Worm (Caenorhabditis elegans) whole organism, L1 larva: ENCODE measurements around the gene T04B8.5.

Experiments used
- C04F5.9 ChIP-seq: sonication (generic microtip); optimal IDR thresholded peaks from 2 replicates; lab custom pipeline; 2016; ENCODE audit warnings: missing genetic modification characterization, missing compliant biosample characterization
- blmp-1 ChIP-seq: fragments of 150-350 bp; optimal IDR thresholded peaks from 2 replicates; lab custom pipeline; 2014; ENCODE audit warnings: missing biosample characterization, missing genetic modification characterization
- dpl-1 ChIP-seq, 3 experiments: fragments of 150-350 bp in 2 of 3; sonication (generic microtip) in 1 of 3; optimal IDR thresholded peaks; 2 replicates each; lab custom pipeline; 2014 to 2017; ENCODE audit warnings: missing biosample characterization in 3 of 3, missing genetic modification characterization in 3 of 3, missing genetic modification reagents in 3 of 3
- fkh-8 ChIP-seq: sonication (generic microtip); optimal IDR thresholded peaks from 2 replicates; lab custom pipeline; 2016; ENCODE audit warnings: mild to moderate bottlenecking, missing genetic modification characterization, missing compliant biosample characterization
- grh-1 ChIP-seq: fragments of 200-800 bp; sonication (Bioruptor generic); IDR thresholded peaks from 2 replicates; pipeline ENCODE4 v1.3.6; 2022; ENCODE audit warnings: missing genetic modification reagents, missing genetic modification characterization, missing compliant biosample characterization
- hlh-4 ChIP-seq: sonication (generic microtip); optimal IDR thresholded peaks from 2 replicates; lab custom pipeline; 2016; ENCODE audit warnings: mild to moderate bottlenecking, missing genetic modification characterization, missing compliant biosample characterization
- nhr-19 ChIP-seq: fragments of 200-800 bp; sonication (Bioruptor generic); conservative IDR thresholded peaks from 2 replicates; pipeline ENCODE4 v1.3.6; 2022; ENCODE audit warnings: missing genetic modification characterization, missing compliant biosample characterization
- nhr-85 ChIP-seq: sonication (generic microtip); peaks from one replicate; lab custom pipeline; 2016; ENCODE audit warnings: missing genetic modification characterization, inconsistent platforms, missing compliant biosample characterization
- pax-3 ChIP-seq: fragments of 200-800 bp; sonication (Bioruptor generic); optimal IDR thresholded peaks from 2 replicates; lab custom pipeline; 2018; ENCODE audit warnings: mild to moderate bottlenecking, missing genetic modification characterization, moderate library complexity, missing compliant biosample characterization
- ztf-11 ChIP-seq, 2 experiments: sonication (generic microtip); optimal IDR thresholded peaks; 2 replicates each; lab custom pipeline; 2016 to 2017; ENCODE audit warnings: missing genetic modification characterization in 2 of 2, missing biosample characterization in 1 of 2, missing compliant biosample characterization in 1 of 2

Gene T04B8.5

ce11 chrII:574064-574463, 50.3 kb downstream of the T04B8.5 start:
- peak; percentile 81 for TF ChIP-seq nhr-85 (tag; lab: Kevin White, UChicago)
- TF ChIP-seq blmp-1 (tag; lab: Kevin White, UChicago), result peak; percentile 90
- TF ChIP-seq hlh-4 (tag; lab: Kevin White, UChicago), result no peak

- peak; percentile 17 for TF ChIP-seq blmp-1 (tag; lab: Kevin White, UChicago)
- no peak for TF ChIP-seq pax-3 (tag; lab: Kevin White, UChicago)
Observed at ce11 chrII:572010-572409, 52.3 kb downstream of the T04B8.5 start, which contains the start of gene mlt-8. Gene mlt-8 (minus strand): TSS chrII:572110.

- TF ChIP-seq nhr-19 (GFP tag; lab: Robert Waterston, UW) (no peak), grh-1 (no peak), ztf-11 (tag; optimal IDR thresholded peaks at IDR 0.05; lab: Kevin White, UChicago) (no peak), fkh-8 (tag; lab: Kevin White, UChicago) (no peak), dpl-1 (GFP tag; optimal IDR thresholded peaks at IDR 0.05; lab: Kevin White, UChicago) (no peak), C04F5.9 (tag; lab: Kevin White, UChicago) (no peak)
Observed at ce11 chrII:568776-569175, 55.6 kb downstream of the T04B8.5 start, which contains the start of gene W08F4.5. Gene W08F4.5 (minus strand): TSS chrII:568876.
